Fruit fly (Drosophila melanogaster) whole organism, embryonic: ENCODE results near the gene stas.

Source experiments
- Asciz ChIP-seq: fragments of 200-800 bp; sonication (Bioruptor generic); optimal IDR thresholded peaks from 2 replicates; lab custom pipeline; 2017; ENCODE audit warnings: missing biosample characterization, mild to moderate bottlenecking, missing genetic modification characterization, missing genetic modification reagents
- CG10274 ChIP-seq: fragments of 200-800 bp; sonication (Bioruptor generic); optimal IDR thresholded peaks from 3 replicates; lab custom pipeline; 2017; ENCODE audit warnings: missing biosample characterization, mild to moderate bottlenecking, missing genetic modification characterization
- CG10366 ChIP-seq: fragments of 200-800 bp; sonication (Bioruptor generic); IDR thresholded peaks from 2 replicates; pipeline ENCODE4 v1.3.6; 2022; ENCODE audit warnings: missing biosample characterization, missing genetic modification characterization
- CG12299 ChIP-seq: fragments of 200-800 bp; sonication (Bioruptor generic); optimal IDR thresholded peaks from 2 replicates; lab custom pipeline; 2018; ENCODE audit warnings: missing biosample characterization, mild to moderate bottlenecking, missing genetic modification characterization
- CG1233 ChIP-seq: fragments of 200-800 bp; sonication (Bioruptor generic); optimal IDR thresholded peaks from 4 replicates; lab custom pipeline; 2018; ENCODE audit warnings: missing biosample characterization, mild to moderate bottlenecking, missing genetic modification characterization
- CG13296 ChIP-seq: fragments of 200-800 bp; sonication (Bioruptor generic); optimal IDR thresholded peaks from 3 replicates; lab custom pipeline; 2018; ENCODE audit warnings: missing biosample characterization, mild to moderate bottlenecking, missing genetic modification characterization
- CG18764 ChIP-seq: fragments of 200-800 bp; sonication (Bioruptor generic); optimal IDR thresholded peaks from 3 replicates; lab custom pipeline; 2016; ENCODE audit warnings: missing biosample characterization, missing genetic modification characterization
- CG2199 ChIP-seq: fragments of 200-800 bp; sonication (Bioruptor generic); IDR thresholded peaks from 3 replicates; pipeline ENCODE4 v1.3.6; 2022; ENCODE audit warnings: missing biosample characterization, missing genetic modification characterization
- CG32772 ChIP-seq: fragments of 200-800 bp; sonication (Bioruptor generic); IDR thresholded peaks from 2 replicates; pipeline ENCODE4 v1.3.6; 2022; ENCODE audit warnings: missing biosample characterization, missing genetic modification characterization
- CG3281 ChIP-seq: fragments of 200-800 bp; sonication (Bioruptor generic); optimal IDR thresholded peaks from 3 replicates; lab custom pipeline; 2017; ENCODE audit warnings: missing biosample characterization, mild to moderate bottlenecking, missing genetic modification characterization
- CG34376 ChIP-seq: fragments of 200-800 bp; sonication (Bioruptor generic); optimal IDR thresholded peaks from 2 replicates; lab custom pipeline; 2018; ENCODE audit warnings: missing biosample characterization, mild to moderate bottlenecking, missing genetic modification characterization
- CG3726 ChIP-seq: fragments of 200-800 bp; sonication (Bioruptor generic); IDR thresholded peaks from 3 replicates; pipeline ENCODE4, ENCODE4 v1.3.6; 2022; ENCODE audit warnings: missing biosample characterization, missing genetic modification characterization
- CG3995 ChIP-seq: fragments of 200-800 bp; sonication (Bioruptor generic); optimal IDR thresholded peaks from 3 replicates; lab custom pipeline; 2016; ENCODE audit warnings: missing biosample characterization, missing genetic modification characterization
- CG4820 ChIP-seq: fragments of 200-800 bp; sonication (Bioruptor generic); optimal IDR thresholded peaks from 3 replicates; lab custom pipeline; 2016; ENCODE audit warnings: missing biosample characterization, missing genetic modification characterization
- CG9437 ChIP-seq: fragments of 200-800 bp; sonication (Bioruptor generic); optimal IDR thresholded peaks from 2 replicates; lab custom pipeline; 2018; ENCODE audit warnings: missing biosample characterization, mild to moderate bottlenecking, missing genetic modification characterization
- CG9797 ChIP-seq: fragments of 200-800 bp; sonication (Bioruptor generic); optimal IDR thresholded peaks from 3 replicates; lab custom pipeline; 2018; ENCODE audit warnings: missing biosample characterization, mild to moderate bottlenecking, missing genetic modification characterization
- CG9932 ChIP-seq: fragments of 200-800 bp; sonication (Bioruptor generic); IDR thresholded peaks from 2 replicates; pipeline ENCODE4 v1.3.6; 2022; ENCODE audit warnings: missing biosample characterization, missing genetic modification characterization
- Drgx ChIP-seq: fragments of 200-800 bp; sonication (Bioruptor generic); IDR thresholded peaks from 2 replicates; pipeline ENCODE4 v1.3.6; 2022; ENCODE audit warnings: missing biosample characterization, missing genetic modification characterization
- HLH3B ChIP-seq: fragments of 200-800 bp; sonication (Bioruptor generic); IDR thresholded peaks from 2 replicates; pipeline ENCODE4 v1.3.6; 2022; ENCODE audit warnings: missing biosample characterization, missing genetic modification characterization
- Hey ChIP-seq: fragments of 200-800 bp; sonication (Bioruptor generic); optimal IDR thresholded peaks from 3 replicates; lab custom pipeline; 2018; ENCODE audit warnings: missing biosample characterization, mild to moderate bottlenecking, missing genetic modification characterization
- MESR4 ChIP-seq: fragments of 200-800 bp; sonication (Bioruptor generic); optimal IDR thresholded peaks from 2 replicates; lab custom pipeline; 2018; ENCODE audit warnings: missing biosample characterization, mild to moderate bottlenecking, missing genetic modification characterization, moderate library complexity
- MTF-1 ChIP-seq: fragments of 200-800 bp; sonication (Bioruptor generic); optimal IDR thresholded peaks from 2 replicates; lab custom pipeline; 2018; ENCODE audit warnings: missing biosample characterization, mild to moderate bottlenecking, missing genetic modification characterization, borderline replicate concordance
- Med ChIP-seq: fragments of 200-800 bp; sonication (Bioruptor generic); peaks from one replicate; lab custom pipeline; 2016; ENCODE audit warnings: missing biosample characterization, missing genetic modification characterization, mild to moderate bottlenecking, inconsistent platforms, moderate library complexity
- Mes4 ChIP-seq: fragments of 200-800 bp; sonication (Bioruptor generic); optimal IDR thresholded peaks from 2 replicates; lab custom pipeline; 2016; ENCODE audit warnings: missing biosample characterization, missing genetic modification characterization
- Myb ChIP-seq: fragments of 200-800 bp; sonication (Bioruptor generic); optimal IDR thresholded peaks from 2 replicates; lab custom pipeline; 2016; ENCODE audit warnings: missing biosample characterization, missing genetic modification characterization
- Sry-δ ChIP-seq: fragments of 200-800 bp; sonication (Bioruptor generic); optimal IDR thresholded peaks from 2 replicates; lab custom pipeline; 2016; ENCODE audit warnings: missing biosample characterization, missing genetic modification characterization
- abd-A ChIP-seq: fragments of 200-800 bp; sonication (Bioruptor generic); optimal IDR thresholded peaks from 3 replicates; lab custom pipeline; 2019; ENCODE audit warnings: missing biosample characterization, mild to moderate bottlenecking, missing genetic modification characterization, moderate library complexity
- ac ChIP-seq: fragments of 200-800 bp; sonication (Bioruptor generic); optimal IDR thresholded peaks from 3 replicates; lab custom pipeline; 2017; ENCODE audit warnings: missing biosample characterization, mild to moderate bottlenecking, missing genetic modification characterization
- ash1 ChIP-seq: fragments of 200-800 bp; sonication (Bioruptor generic); optimal IDR thresholded peaks from 2 replicates; lab custom pipeline; 2018; ENCODE audit warnings: missing biosample characterization, mild to moderate bottlenecking, missing genetic modification characterization
- bbx ChIP-seq: fragments of 200-800 bp; sonication (Bioruptor generic); IDR thresholded peaks from 2 replicates; pipeline ENCODE4 v1.3.6; 2022; ENCODE audit warnings: missing biosample characterization, missing genetic modification characterization; ENCODE audit not compliant: partially characterized antibody
- bcd ChIP-seq: fragments of 200-800 bp; sonication (Bioruptor generic); optimal IDR thresholded peaks from 2 replicates; lab custom pipeline; 2017; ENCODE audit warnings: missing biosample characterization, mild to moderate bottlenecking, missing genetic modification characterization
- chinmo ChIP-seq: fragments of 200-800 bp; sonication (Bioruptor generic); IDR thresholded peaks from 4 replicates; pipeline ENCODE4 v1.3.6; 2022; ENCODE audit warnings: missing biosample characterization, missing genetic modification characterization; ENCODE audit not compliant: partially characterized antibody
- crp ChIP-seq, 2 experiments: fragments of 200-800 bp; sonication (Bioruptor generic); optimal IDR thresholded peaks; 2 replicates in 1 of 2; 3 replicates in 1 of 2; lab custom pipeline; 2017; ENCODE audit warnings: missing biosample characterization in 2 of 2, missing genetic modification characterization in 2 of 2, mild to moderate bottlenecking in 1 of 2, moderate library complexity in 1 of 2
- emc ChIP-seq: fragments of 200-800 bp; sonication (Bioruptor generic); optimal IDR thresholded peaks from 2 replicates; lab custom pipeline; 2016; ENCODE audit warnings: missing biosample characterization, missing genetic modification characterization
- ems ChIP-seq: fragments of 200-800 bp; sonication (Bioruptor generic); optimal IDR thresholded peaks from 3 replicates; lab custom pipeline; 2016; ENCODE audit warnings: missing biosample characterization, missing genetic modification characterization
- esg ChIP-seq: fragments of 200-800 bp; sonication (Bioruptor generic); conservative IDR thresholded peaks from 2 replicates; pipeline ENCODE4 v1.3.6; 2022; ENCODE audit warnings: missing biosample characterization, missing genetic modification characterization
- fd3F ChIP-seq: fragments of 200-800 bp; sonication (Bioruptor generic); optimal IDR thresholded peaks from 2 replicates; lab custom pipeline; 2018; ENCODE audit warnings: missing biosample characterization, mild to moderate bottlenecking, missing genetic modification characterization, moderate library complexity
- fu2 ChIP-seq: fragments of 200-800 bp; sonication (Bioruptor generic); optimal IDR thresholded peaks from 2 replicates; lab custom pipeline; 2016; ENCODE audit warnings: missing biosample characterization, missing genetic modification characterization
- gsb-n ChIP-seq: fragments of 200-800 bp; sonication (Bioruptor generic); optimal IDR thresholded peaks from 3 replicates; lab custom pipeline; 2018; ENCODE audit warnings: missing biosample characterization, mild to moderate bottlenecking, missing genetic modification characterization
- hb ChIP-seq: fragments of 200-800 bp; sonication (Bioruptor generic); IDR thresholded peaks from 3 replicates; pipeline ENCODE4 v1.3.6; 2022; ENCODE audit warnings: missing biosample characterization, missing genetic modification characterization; ENCODE audit not compliant: partially characterized antibody
- her ChIP-seq: fragments of 200-800 bp; sonication (Bioruptor generic); optimal IDR thresholded peaks from 2 replicates; lab custom pipeline; 2016; ENCODE audit warnings: missing biosample characterization, missing genetic modification characterization
- nau ChIP-seq: fragments of 200-800 bp; sonication (Bioruptor generic); optimal IDR thresholded peaks from 3 replicates; lab custom pipeline; 2017; ENCODE audit warnings: missing biosample characterization, mild to moderate bottlenecking, missing genetic modification characterization, missing genetic modification reagents
- nerfin-1 ChIP-seq: fragments of 200-800 bp; sonication (Bioruptor generic); optimal IDR thresholded peaks from 3 replicates; lab custom pipeline; 2019; ENCODE audit warnings: missing biosample characterization, mild to moderate bottlenecking, missing genetic modification characterization, moderate library complexity
- nmo ChIP-seq: fragments of 200-800 bp; sonication (Bioruptor generic); optimal IDR thresholded peaks from 2 replicates; lab custom pipeline; 2018; ENCODE audit warnings: missing biosample characterization, mild to moderate bottlenecking, missing genetic modification characterization, moderate library complexity
- p53 ChIP-seq: fragments of 200-800 bp; sonication (Bioruptor generic); optimal IDR thresholded peaks from 2 replicates; lab custom pipeline; 2016; ENCODE audit warnings: missing biosample characterization, missing genetic modification characterization
- scrt ChIP-seq: fragments of 200-800 bp; sonication (Bioruptor generic); optimal IDR thresholded peaks from 2 replicates; lab custom pipeline; 2018; ENCODE audit warnings: missing biosample characterization, mild to moderate bottlenecking, missing genetic modification characterization, moderate library complexity
- sd ChIP-seq: fragments of 200-800 bp; sonication (Bioruptor generic); optimal IDR thresholded peaks from 3 replicates; lab custom pipeline; 2018; ENCODE audit warnings: missing biosample characterization, mild to moderate bottlenecking, missing genetic modification characterization, moderate library complexity
- vfl ChIP-seq: fragments of 200-800 bp; sonication (Bioruptor generic); optimal IDR thresholded peaks from 2 replicates; lab custom pipeline; 2016; ENCODE audit warnings: missing biosample characterization, missing genetic modification characterization
- vvl ChIP-seq: fragments of 200-800 bp; sonication (Bioruptor generic); IDR thresholded peaks from 2 replicates; pipeline ENCODE4 v1.3.6; 2022; ENCODE audit warnings: missing biosample characterization, missing genetic modification characterization
- wor ChIP-seq: fragments of 200-800 bp; sonication (Bioruptor generic); IDR thresholded peaks from 2 replicates; pipeline ENCODE4 v1.3.6; 2022; ENCODE audit warnings: missing biosample characterization, missing genetic modification characterization

Gene stas

dm6 chrX:17583706-17584105 lies 44.0 kb downstream of the stas start:
- TF ChIP-seq fu2 (GFP tag; lab: Kevin White, UChicago), result no peak
- TF ChIP-seq CG9932 (GFP tag; lab: Robert Waterston, UW), result no peak
- no peak for TF ChIP-seq hb (GFP tag; lab: Robert Waterston, UW)
- TF ChIP-seq HLH3B (GFP tag; lab: Robert Waterston, UW), result no peak
- no peak for TF ChIP-seq wor (GFP tag; lab: Robert Waterston, UW)
- TF ChIP-seq scrt (GFP tag; lab: Kevin White, UChicago), result no peak
- TF ChIP-seq vvl (GFP tag; lab: Robert Waterston, UW), result peak; percentile 78
- no peak for TF ChIP-seq crp (GFP tag; optimal IDR thresholded peaks at IDR 0.05; lab: Kevin White, UChicago)
- no peak for TF ChIP-seq bcd (GFP tag; lab: Kevin White, UChicago)
- no peak for TF ChIP-seq Asciz (GFP tag; lab: Kevin White, UChicago)
- TF ChIP-seq abd-A, result peak; percentile 50
- peak; percentile 63 for TF ChIP-seq sd (tag; lab: Kevin White, UChicago)
- TF ChIP-seq bbx (GFP tag; lab: Robert Waterston, UW), result no peak
- TF ChIP-seq Mes4 (GFP tag; lab: Kevin White, UChicago), result no peak
- TF ChIP-seq CG2199, result no peak
- no peak for TF ChIP-seq p53 (GFP tag; lab: Kevin White, UChicago)
- no peak for TF ChIP-seq CG3726 (GFP tag; lab: Robert Waterston, UW)
- peak; percentile 62; the same call in 2 of the 4 replicates for TF ChIP-seq chinmo (GFP tag; lab: Robert Waterston, UW)
- no peak for TF ChIP-seq emc (GFP tag; lab: Kevin White, UChicago)
- TF ChIP-seq, all 482 proteins: peak for 4

- TF ChIP-seq CG13296 (peak; percentile 53), CG3726 (GFP tag; lab: Robert Waterston, UW) (0 out of 3 replicates have a peak, but pooled peaks have one; percentile 42), CG3281 (peak; percentile 28), nau (GFP tag; lab: Kevin White, UChicago) (peak; percentile 52), Sry-δ (GFP tag; lab: Kevin White, UChicago) (peak; percentile 5), CG34376 (GFP tag; lab: Kevin White, UChicago) (no peak), her (GFP tag; lab: Kevin White, UChicago) (peak; percentile 33), Hey (tag; lab: Kevin White, UChicago) (no peak), ac (GFP tag; lab: Kevin White, UChicago) (no peak), MTF-1 (peak; percentile 12), ems (GFP tag; lab: Kevin White, UChicago) (no peak), CG10274 (GFP tag; lab: Kevin White, UChicago) (no peak), CG3995 (GFP tag; lab: Kevin White, UChicago) (no peak), fd3F (GFP tag; lab: Kevin White, UChicago) (peak; percentile 25), CG12299 (peak; percentile 50), vfl (GFP tag; lab: Kevin White, UChicago) (no peak), ash1 (GFP tag; lab: Kevin White, UChicago) (no peak), CG10366 (no peak), nerfin-1 (peak; percentile 16), Drgx (GFP tag; lab: Robert Waterston, UW) (no peak), CG9797 (GFP tag; lab: Kevin White, UChicago) (no peak), CG4820 (GFP tag; lab: Kevin White, UChicago) (peak; percentile 3), CG32772 (no peak), Med (peak; percentile 86), CG1233 (GFP tag; lab: Kevin White, UChicago) (peak; percentile 50), MESR4 (GFP tag; lab: Kevin White, UChicago) (no peak), esg (no peak), CG18764 (GFP tag; lab: Kevin White, UChicago) (peak; percentile 15), Myb (GFP tag; lab: Kevin White, UChicago) (peak; percentile 3), gsb-n (no peak), Mes4 (GFP tag; lab: Kevin White, UChicago) (peak; percentile 8), nmo (no peak), CG9437 (no peak)
Measured at dm6 chrX:17582650-17583049, 45.0 kb downstream of the stas start.
